Fruit fly (Drosophila melanogaster): Measurements from ENCODE around the gene CG9682.

dm6 chr3R:30213697-30214096 is 37.0 kb upstream of the CG9682 start, which contains the start of gene CecB:
- TF ChIP-seq EcR (GFP tag; optimal IDR thresholded peaks at IDR 0.05) (no peak), pan (optimal IDR thresholded peaks at IDR 0.05) (no peak)

Measured in whole organism.